Worm (Caenorhabditis elegans) whole organism, late embryonic: ENCODE results near the gene srd-4.

ENCODE experiments used
- C08G9.2 ChIP-seq: sonication (generic microtip); optimal IDR thresholded peaks from 2 replicates; lab custom pipeline; 2016; ENCODE audit warnings: mild to moderate bottlenecking, missing genetic modification characterization, moderate library complexity, missing compliant biosample characterization
- C38D4.7 ChIP-seq: fragments of 200-800 bp; sonication (Bioruptor generic); optimal IDR thresholded peaks from 2 replicates; lab custom pipeline; 2018; ENCODE audit warnings: mild to moderate bottlenecking, missing genetic modification characterization, moderate library complexity, missing compliant biosample characterization
- F13H6.1 ChIP-seq: sonication (generic microtip); optimal IDR thresholded peaks from 2 replicates; lab custom pipeline; 2016; ENCODE audit warnings: missing genetic modification characterization, missing compliant biosample characterization
- K02D7.2 ChIP-seq: sonication (generic microtip); optimal IDR thresholded peaks from 2 replicates; lab custom pipeline; 2017; ENCODE audit warnings: mild to moderate bottlenecking, missing genetic modification characterization, missing compliant biosample characterization
- ama-1 ChIP-seq: fragments of 150-350 bp; optimal IDR thresholded peaks from 2 replicates; lab custom pipeline; 2014
- ceh-18 ChIP-seq: sonication (generic microtip); optimal IDR thresholded peaks from 2 replicates; lab custom pipeline; 2016; ENCODE audit warnings: missing genetic modification characterization, missing compliant biosample characterization
- ceh-19 ChIP-seq: fragments of 200-800 bp; sonication (Bioruptor generic); optimal IDR thresholded peaks from 2 replicates; lab custom pipeline; 2018; ENCODE audit warnings: mild to moderate bottlenecking, missing genetic modification characterization, missing compliant biosample characterization
- ceh-30 ChIP-seq: fragments of 150-350 bp; optimal IDR thresholded peaks from 2 replicates; lab custom pipeline; 2014; ENCODE audit warnings: missing biosample characterization, missing genetic modification characterization
- ceh-31 ChIP-seq: sonication (generic microtip); optimal IDR thresholded peaks from 2 replicates; lab custom pipeline; 2016; ENCODE audit warnings: missing genetic modification characterization, missing compliant biosample characterization
- ceh-34 ChIP-seq: sonication (generic microtip); optimal IDR thresholded peaks from 2 replicates; lab custom pipeline; 2016; ENCODE audit warnings: mild to moderate bottlenecking, missing genetic modification characterization, missing compliant biosample characterization
- ceh-45 ChIP-seq: fragments of 200-800 bp; sonication (Bioruptor generic); IDR thresholded peaks from 2 replicates; pipeline ENCODE4 v1.3.6; 2022; ENCODE audit warnings: missing genetic modification reagents, missing genetic modification characterization, missing compliant biosample characterization
- ceh-48 ChIP-seq: sonication (generic microtip); optimal IDR thresholded peaks from 2 replicates; lab custom pipeline; 2016; ENCODE audit warnings: missing genetic modification characterization, inconsistent platforms, missing compliant biosample characterization
- dmd-4 ChIP-seq: sonication (generic microtip); optimal IDR thresholded peaks from 2 replicates; lab custom pipeline; 2016; ENCODE audit warnings: borderline replicate concordance, missing genetic modification characterization, missing compliant biosample characterization
- elt-4 ChIP-seq: sonication (generic microtip); optimal IDR thresholded peaks from 2 replicates; lab custom pipeline; 2016; ENCODE audit warnings: missing genetic modification characterization, missing compliant biosample characterization
- ets-4 ChIP-seq: sonication (generic microtip); optimal IDR thresholded peaks from 2 replicates; lab custom pipeline; 2016; ENCODE audit warnings: missing genetic modification characterization, missing compliant biosample characterization
- eyg-1 ChIP-seq: sonication (generic microtip); optimal IDR thresholded peaks from 2 replicates; lab custom pipeline; 2016; ENCODE audit warnings: missing genotype, missing genetic modification characterization, missing compliant biosample characterization
- fax-1 ChIP-seq: sonication (generic microtip); optimal IDR thresholded peaks from 2 replicates; lab custom pipeline; 2016; ENCODE audit warnings: missing genotype, missing genetic modification characterization, missing compliant biosample characterization
- fkh-10 ChIP-seq: fragments of 150-350 bp; optimal IDR thresholded peaks from 2 replicates; lab custom pipeline; 2014; ENCODE audit warnings: missing biosample characterization, missing genetic modification reagents, missing genetic modification characterization
- hlh-13 ChIP-seq: fragments of 200-800 bp; sonication (Bioruptor generic); optimal IDR thresholded peaks from 2 replicates; lab custom pipeline; 2018; ENCODE audit warnings: mild to moderate bottlenecking, missing genetic modification characterization, missing compliant biosample characterization
- lim-6 ChIP-seq: sonication (generic microtip); optimal IDR thresholded peaks from 2 replicates; lab custom pipeline; 2016; ENCODE audit warnings: missing genetic modification characterization, missing compliant biosample characterization
- mec-3 ChIP-seq: sonication (generic microtip); optimal IDR thresholded peaks from 2 replicates; lab custom pipeline; 2016; ENCODE audit warnings: borderline replicate concordance, missing genetic modification characterization, missing compliant biosample characterization
- nfya-1 ChIP-seq: sonication (generic microtip); optimal IDR thresholded peaks from 2 replicates; lab custom pipeline; 2017; ENCODE audit warnings: missing genetic modification characterization, mild to moderate bottlenecking, missing compliant biosample characterization, antibody characterized with exemption, moderate library complexity
- npax-4 ChIP-seq: sonication (generic microtip); optimal IDR thresholded peaks from 2 replicates; lab custom pipeline; 2016; ENCODE audit warnings: missing genetic modification characterization, missing compliant biosample characterization
- pag-3 ChIP-seq: sonication (generic microtip); optimal IDR thresholded peaks from 2 replicates; lab custom pipeline; 2016; ENCODE audit warnings: missing compliant biosample characterization, missing genetic modification characterization, borderline replicate concordance
- pax-1 ChIP-seq: fragments of 150-350 bp; optimal IDR thresholded peaks from 2 replicates; lab custom pipeline; 2014; ENCODE audit warnings: missing biosample characterization, missing genetic modification characterization
- pqm-1 ChIP-seq: sonication (generic microtip); optimal IDR thresholded peaks from 2 replicates; lab custom pipeline; 2016; ENCODE audit warnings: missing genetic modification characterization, missing compliant biosample characterization
- pros-1 ChIP-seq: fragments of 150-350 bp; optimal IDR thresholded peaks from 2 replicates; lab custom pipeline; 2014; ENCODE audit warnings: missing biosample characterization, missing genetic modification reagents, missing genetic modification characterization
- rnt-1 ChIP-seq: sonication (generic microtip); optimal IDR thresholded peaks from 2 replicates; lab custom pipeline; 2016; ENCODE audit warnings: missing genetic modification characterization, missing compliant biosample characterization
- sdc-2 ChIP-seq: sonication (generic microtip); optimal IDR thresholded peaks from 2 replicates; lab custom pipeline; 2016; ENCODE audit warnings: missing genotype, missing genetic modification characterization, missing compliant biosample characterization
- sox-4 ChIP-seq: sonication (generic microtip); optimal IDR thresholded peaks from 2 replicates; lab custom pipeline; 2017; ENCODE audit warnings: mild to moderate bottlenecking, missing genetic modification characterization, inconsistent platforms, missing compliant biosample characterization
- syd-9 ChIP-seq: sonication (generic microtip); optimal IDR thresholded peaks from 2 replicates; lab custom pipeline; 2016; ENCODE audit warnings: mild to moderate bottlenecking, missing genetic modification characterization, moderate library complexity, missing compliant biosample characterization
- tbx-2 ChIP-seq: sonication (generic microtip); optimal IDR thresholded peaks from 2 replicates; lab custom pipeline; 2016; ENCODE audit warnings: missing genetic modification characterization, missing compliant biosample characterization
- ttx-3 ChIP-seq: sonication (generic microtip); optimal IDR thresholded peaks from 2 replicates; lab custom pipeline; 2016; ENCODE audit warnings: missing genetic modification reagents, missing genetic modification characterization, missing compliant biosample characterization
- unc-42 ChIP-seq: sonication (generic microtip); optimal IDR thresholded peaks from 2 replicates; lab custom pipeline; 2016; ENCODE audit warnings: missing genotype, missing genetic modification characterization, missing compliant biosample characterization
- unc-55 ChIP-seq: sonication (generic microtip); optimal IDR thresholded peaks from 2 replicates; lab custom pipeline; 2017; ENCODE audit warnings: missing biosample characterization, missing genetic modification reagents, missing genetic modification characterization
- unc-86 ChIP-seq: sonication (generic microtip); optimal IDR thresholded peaks from 2 replicates; lab custom pipeline; 2016; ENCODE audit warnings: missing genetic modification characterization, missing compliant biosample characterization
- ztf-16 ChIP-seq: sonication (generic microtip); optimal IDR thresholded peaks from 2 replicates; lab custom pipeline; 2017; ENCODE audit warnings: missing genetic modification characterization, missing compliant biosample characterization

srd-4 gene

DNA sequence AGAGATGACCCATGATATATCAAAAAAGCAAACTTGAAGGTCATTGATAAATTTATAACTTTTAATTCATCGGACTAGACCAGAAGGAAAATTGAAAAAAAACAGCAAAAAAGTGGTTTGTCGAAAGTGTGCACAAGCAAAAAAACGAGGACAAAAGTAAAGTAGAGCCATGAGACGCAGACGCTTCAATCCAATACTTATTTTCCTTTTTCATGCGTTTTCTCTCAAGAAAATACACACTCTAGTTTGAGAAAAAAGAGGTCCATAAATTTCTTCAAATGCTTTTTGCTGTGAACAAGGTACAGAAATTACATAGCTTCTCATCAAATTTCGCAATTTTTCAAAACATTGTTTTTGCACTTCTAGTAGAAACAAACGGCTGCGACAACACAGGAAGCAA lies 23.6 kb upstream of the srd-4 start:
- TF ChIP-seq ceh-45 (GFP tag; lab: Robert Waterston, UW) (no peak), nfya-1 (tag; lab: Kevin White, UChicago) (no peak), ttx-3 (no peak), ceh-18 (tag; lab: Kevin White, UChicago) (no peak), fax-1 (tag; lab: Kevin White, UChicago) (no peak), dmd-4 (no peak), ceh-34 (no peak), ceh-19 (GFP tag; lab: Kevin White, UChicago) (no peak), tbx-2 (tag; lab: Kevin White, UChicago) (no peak), pros-1 (no peak), ceh-48 (tag; lab: Kevin White, UChicago) (no peak), ceh-30 (tag; lab: Kevin White, UChicago) (no peak), ets-4 (tag; lab: Kevin White, UChicago) (no peak), lim-6 (no peak), sox-4 (no peak)

DNA sequence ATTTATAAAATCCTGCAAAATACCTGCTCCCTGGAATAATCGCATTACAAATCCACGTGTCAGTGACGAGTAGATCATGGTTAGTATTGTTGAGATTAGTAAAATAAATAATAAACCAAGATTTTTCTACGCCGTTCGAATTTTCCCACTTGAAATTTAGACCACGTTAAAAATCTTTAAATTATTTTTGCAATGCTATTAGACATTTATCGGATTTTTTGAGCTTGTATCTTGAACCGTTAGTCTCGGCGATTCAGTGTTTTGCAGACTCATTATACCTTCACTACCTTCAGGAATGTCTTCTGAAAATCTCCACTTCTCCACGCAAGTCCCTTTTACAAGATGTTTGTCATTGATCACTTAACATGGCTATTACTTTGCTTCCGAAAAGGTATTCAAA lies 22.5 kb upstream of the srd-4 start, which contains the start of gene C27A7.5:
Gene C27A7.5, minus strand, starts transcription at position 101 of the 400 bp plus-strand sequence.
- TF ChIP-seq sox-4 (no peak), K02D7.2 (no peak), rnt-1 (tag; lab: Kevin White, UChicago) (no peak), lim-6 (no peak), C38D4.7 (no peak), ceh-31 (tag; lab: Kevin White, UChicago) (no peak), hlh-13 (GFP tag; lab: Kevin White, UChicago) (no peak), fkh-10 (GFP tag; lab: Kevin White, UChicago) (no peak), unc-55 (GFP tag; lab: Kevin White, UChicago) (no peak)

DNA sequence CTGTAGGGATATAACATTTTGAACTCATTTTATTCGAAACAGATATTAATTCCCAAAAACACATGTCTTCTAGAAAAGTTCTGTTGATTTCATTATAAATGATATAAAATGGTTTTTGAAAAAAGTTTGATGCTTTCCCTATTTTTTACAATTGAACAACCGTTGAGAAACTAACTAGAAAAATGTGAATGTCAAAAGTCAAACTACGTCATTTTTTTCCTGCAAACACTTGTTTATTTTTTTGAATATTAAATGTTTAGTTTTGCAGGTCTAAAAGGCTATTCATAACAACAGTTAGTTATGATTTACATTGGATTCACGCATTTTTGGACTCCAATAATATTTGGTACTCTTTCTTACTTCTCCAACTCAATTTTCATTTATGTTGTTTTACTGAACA lies 21.8 kb upstream of the srd-4 start, which contains the start of gene srj-4:
Gene srj-4, plus strand, starts transcription at position 301 of the 400 bp plus-strand sequence.
- TF ChIP-seq pros-1 (no peak), ama-1 (lab: Kevin White, UChicago) (no peak), fkh-10 (GFP tag; lab: Kevin White, UChicago) (no peak), eyg-1 (no peak), unc-42 (tag; lab: Kevin White, UChicago) (no peak), unc-86 (tag; lab: Kevin White, UChicago) (no peak), pax-1 (no peak), ceh-19 (GFP tag; lab: Kevin White, UChicago) (no peak), ztf-16 (tag; lab: Kevin White, UChicago) (no peak), ets-4 (tag; lab: Kevin White, UChicago) (no peak), hlh-13 (GFP tag; lab: Kevin White, UChicago) (no peak), fax-1 (tag; lab: Kevin White, UChicago) (no peak), sdc-2 (tag; lab: Kevin White, UChicago) (no peak), ttx-3 (no peak), syd-9 (tag; lab: Kevin White, UChicago) (no peak), pag-3 (tag; lab: Kevin White, UChicago) (no peak), ceh-18 (tag; lab: Kevin White, UChicago) (no peak)
- TF ChIP-seq, all 69 proteins: peak for 0

DNA sequence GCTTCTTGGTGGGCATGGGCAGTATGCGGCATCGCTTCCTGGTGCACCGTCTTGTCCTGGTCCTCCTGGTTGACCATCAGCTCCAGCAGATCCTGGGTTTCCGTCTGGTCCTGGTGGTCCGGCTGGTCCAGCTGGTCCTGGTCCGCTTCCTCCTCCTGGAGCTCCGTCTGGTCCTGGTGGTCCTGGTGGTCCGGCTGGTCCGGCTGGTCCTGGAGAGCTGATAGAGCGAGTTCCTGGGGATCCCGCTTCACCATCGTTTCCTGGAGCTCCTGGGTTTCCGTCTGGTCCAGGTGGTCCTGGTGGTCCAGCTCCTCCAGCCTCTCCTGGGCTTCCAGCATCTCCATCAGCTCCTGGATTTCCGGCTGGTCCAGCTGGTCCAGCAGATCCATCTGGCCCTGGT lies 17.7 kb upstream of the srd-4 start:
- no peak for TF ChIP-seq sdc-2 (tag; lab: Kevin White, UChicago)
- no peak for TF ChIP-seq npax-4
- peak; percentile 32 for TF ChIP-seq C08G9.2 (tag; lab: Kevin White, UChicago)
- peak; percentile 9 for TF ChIP-seq dmd-4
- peak; percentile 18 for TF ChIP-seq elt-4 (tag; lab: Kevin White, UChicago)
- TF ChIP-seq mec-3 = peak; percentile 33

DNA sequence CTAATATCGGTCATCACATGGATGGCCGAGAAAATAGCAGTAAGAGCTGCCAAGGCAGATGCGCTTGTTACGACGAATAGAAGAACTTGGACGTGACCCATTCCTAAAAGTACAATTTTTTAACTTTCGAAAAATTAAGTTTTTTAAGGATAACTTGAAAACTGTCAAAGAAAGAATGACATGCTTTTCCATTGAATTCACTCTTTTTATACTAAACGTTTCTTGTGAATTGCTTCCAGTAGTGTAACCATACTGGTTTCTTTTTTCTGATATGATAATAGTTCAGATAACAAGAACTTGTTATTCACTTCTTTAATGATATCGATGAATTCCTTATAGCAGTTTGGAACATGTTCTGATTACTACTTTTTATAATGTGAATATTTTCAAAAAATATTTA lies 17.1 kb upstream of the srd-4 start, which contains the start of gene col-37:
Gene col-37, minus strand, starts transcription at position 101 of the 400 bp plus-strand sequence.
- no peak for TF ChIP-seq pqm-1
- TF ChIP-seq F13H6.1 = no peak
